Fruit fly (Drosophila melanogaster): Measurements from ENCODE around the gene CG12974.

- peak; percentile 34 for TF ChIP-seq net (GFP tag; optimal IDR thresholded peaks at IDR 0.05)
- no peak for TF ChIP-seq Hr39 (GFP tag; optimal IDR thresholded peaks at IDR 0.05)
- TF ChIP-seq Blimp-1 (GFP tag; optimal IDR thresholded peaks at IDR 0.05) = peak; percentile 87
Measured at dm6 chr3L:21239999-21240509, 45.7 kb downstream of the CG12974 start.

Data from whole organism, prepupa.